Fruit fly (Drosophila melanogaster) whole organism, embryonic: ENCODE results near the gene CG4770.

Experiments
- Aef1 ChIP-seq: fragments of 200-800 bp; sonication (Bioruptor generic); IDR thresholded peaks from 3 replicates; pipeline ENCODE4 v1.3.6; 2022; ENCODE audit warnings: missing biosample characterization, missing genetic modification characterization
- CG10959 ChIP-seq: fragments of 200-800 bp; sonication (Bioruptor generic); IDR thresholded peaks from 2 replicates; pipeline ENCODE4 v1.3.6; 2022; ENCODE audit warnings: missing biosample characterization, missing genetic modification characterization
- CG12391 ChIP-seq: fragments of 200-800 bp; sonication (Bioruptor generic); optimal IDR thresholded peaks from 3 replicates; lab custom pipeline; 2018; ENCODE audit warnings: missing biosample characterization, mild to moderate bottlenecking, missing genetic modification characterization, moderate library complexity
- CG14860 ChIP-seq: fragments of 200-800 bp; sonication (Bioruptor generic); IDR thresholded peaks from 3 replicates; pipeline ENCODE4 v1.3.6; 2022; ENCODE audit warnings: missing biosample characterization, missing genetic modification characterization; ENCODE audit not compliant: partially characterized antibody
- CG15073 ChIP-seq: fragments of 200-800 bp; sonication (Bioruptor generic); optimal IDR thresholded peaks from 2 replicates; lab custom pipeline; 2016; ENCODE audit warnings: missing biosample characterization, missing genetic modification characterization
- CG17361 ChIP-seq: fragments of 200-800 bp; sonication (Bioruptor generic); IDR thresholded peaks from 3 replicates; pipeline ENCODE4 v1.3.6; 2022; ENCODE audit warnings: missing biosample characterization, missing genetic modification characterization
- CG2678 ChIP-seq: fragments of 200-800 bp; sonication (Bioruptor generic); optimal IDR thresholded peaks from 3 replicates; lab custom pipeline; 2019; ENCODE audit warnings: missing biosample characterization, mild to moderate bottlenecking, missing genetic modification characterization, moderate library complexity
- CG30020 ChIP-seq: fragments of 200-800 bp; optimal IDR thresholded peaks from 2 replicates; lab custom pipeline; 2019; ENCODE audit warnings: missing biosample characterization, mild to moderate bottlenecking, missing genetic modification characterization, moderate library complexity
- CG30403 ChIP-seq: fragments of 200-800 bp; sonication (Bioruptor generic); optimal IDR thresholded peaks from 3 replicates; lab custom pipeline; 2016; ENCODE audit warnings: missing biosample characterization, missing genetic modification characterization
- CG31365 ChIP-seq: fragments of 200-800 bp; sonication (Bioruptor generic); optimal IDR thresholded peaks from 2 replicates; lab custom pipeline; 2018; ENCODE audit warnings: missing biosample characterization, mild to moderate bottlenecking, missing genetic modification characterization
- CG31388 ChIP-seq: fragments of 200-800 bp; sonication (Bioruptor generic); optimal IDR thresholded peaks from 2 replicates; lab custom pipeline; 2016; ENCODE audit warnings: missing biosample characterization, missing genetic modification characterization
- CG31441 ChIP-seq: fragments of 200-800 bp; sonication (Bioruptor generic); IDR thresholded peaks from 2 replicates; pipeline ENCODE4 v1.3.6; 2022; ENCODE audit warnings: missing biosample characterization, missing genetic modification characterization
- CG32772 ChIP-seq: fragments of 200-800 bp; sonication (Bioruptor generic); IDR thresholded peaks from 2 replicates; pipeline ENCODE4 v1.3.6; 2022; ENCODE audit warnings: missing biosample characterization, missing genetic modification characterization
- CG4282 ChIP-seq: fragments of 200-800 bp; sonication (Bioruptor generic); optimal IDR thresholded peaks from 2 replicates; lab custom pipeline; 2016; ENCODE audit warnings: missing biosample characterization, missing genetic modification characterization
- CG4854 ChIP-seq: fragments of 200-800 bp; sonication (Bioruptor generic); optimal IDR thresholded peaks from 2 replicates; lab custom pipeline; 2016; ENCODE audit warnings: missing biosample characterization, missing genetic modification characterization, inconsistent platforms
- CG6765 ChIP-seq: fragments of 200-800 bp; sonication (Bioruptor generic); optimal IDR thresholded peaks from 3 replicates; lab custom pipeline; 2017; ENCODE audit warnings: missing biosample characterization, mild to moderate bottlenecking, missing genetic modification characterization
- CG8478 ChIP-seq: fragments of >200 bp; optimal IDR thresholded peaks from 2 replicates; lab custom pipeline; 2018
- CG8924 ChIP-seq: fragments of 200-800 bp; optimal IDR thresholded peaks from 3 replicates; lab custom pipeline; 2019; ENCODE audit warnings: missing biosample characterization, mild to moderate bottlenecking, missing genetic modification characterization, moderate library complexity
- CG9609 ChIP-seq: fragments of 200-800 bp; sonication (Bioruptor generic); optimal IDR thresholded peaks from 3 replicates; lab custom pipeline; 2016; ENCODE audit warnings: missing biosample characterization, missing genetic modification characterization
- D19A ChIP-seq: fragments of 200-800 bp; optimal IDR thresholded peaks from 3 replicates; lab custom pipeline; 2019; ENCODE audit warnings: missing biosample characterization, mild to moderate bottlenecking, missing genetic modification characterization, moderate library complexity
- Dek ChIP-seq: fragments of 200-800 bp; sonication (Bioruptor generic); optimal IDR thresholded peaks from 3 replicates; lab custom pipeline; 2019; ENCODE audit warnings: missing biosample characterization, mild to moderate bottlenecking, missing genetic modification characterization, moderate library complexity
- Doc3 ChIP-seq: fragments of 200-800 bp; sonication (Bioruptor generic); IDR thresholded peaks from 3 replicates; pipeline ENCODE4 v1.3.6; 2022; ENCODE audit warnings: missing biosample characterization, missing genetic modification characterization; ENCODE audit not compliant: partially characterized antibody
- Drgx ChIP-seq: fragments of 200-800 bp; sonication (Bioruptor generic); IDR thresholded peaks from 2 replicates; pipeline ENCODE4 v1.3.6; 2022; ENCODE audit warnings: missing biosample characterization, missing genetic modification characterization
- Eip74EF ChIP-seq, 2 experiments: fragments of 200-800 bp in 1 of 2; fragments of >200 bp in 1 of 2; sonication (Bioruptor generic) in 1 of 2; optimal IDR thresholded peaks; 2 replicates each; lab custom pipeline; 2017 to 2019; ENCODE audit warnings: missing biosample characterization in 2 of 2, missing genetic modification characterization in 2 of 2, mild to moderate bottlenecking in 1 of 2, moderate library complexity in 1 of 2
- HHEX ChIP-seq: fragments of 200-800 bp; sonication (Bioruptor generic); optimal IDR thresholded peaks from 3 replicates; lab custom pipeline; 2017; ENCODE audit warnings: missing biosample characterization, mild to moderate bottlenecking, missing genetic modification characterization, missing genetic modification reagents
- Hmx ChIP-seq: fragments of 200-800 bp; sonication (Bioruptor generic); optimal IDR thresholded peaks from 2 replicates; lab custom pipeline; 2016; ENCODE audit warnings: missing biosample characterization, missing genetic modification characterization
- Hsf ChIP-seq: fragments of 200-800 bp; sonication (Bioruptor generic); optimal IDR thresholded peaks from 3 replicates; lab custom pipeline; 2016; ENCODE audit warnings: missing biosample characterization, missing genetic modification characterization
- Oaz ChIP-seq: fragments of 200-800 bp; sonication (Bioruptor generic); IDR thresholded peaks from 2 replicates; pipeline ENCODE4 v1.3.6; 2022; ENCODE audit warnings: missing biosample characterization, missing genetic modification characterization
- Ptx1 ChIP-seq: fragments of 200-800 bp; sonication (Bioruptor generic); IDR thresholded peaks from 2 replicates; pipeline ENCODE4 v1.3.6; 2022; ENCODE audit warnings: missing biosample characterization, missing genetic modification characterization
- Rx ChIP-seq: fragments of 200-800 bp; sonication (Bioruptor generic); IDR thresholded peaks from 2 replicates; pipeline ENCODE4 v1.3.6; 2022; ENCODE audit warnings: missing biosample characterization, missing genetic modification characterization
- Tbp ChIP-seq: fragments of >200 bp; optimal IDR thresholded peaks from 2 replicates; lab custom pipeline; 2018; ENCODE audit warnings: missing biosample characterization, missing genetic modification characterization
- Xbp1 ChIP-seq: fragments of 200-800 bp; sonication (Bioruptor generic); optimal IDR thresholded peaks from 3 replicates; lab custom pipeline; 2016; ENCODE audit warnings: missing biosample characterization, mild to moderate bottlenecking, missing genetic modification characterization
- aop ChIP-seq: fragments of 200-800 bp; sonication (Bioruptor generic); IDR thresholded peaks from 2 replicates; pipeline ENCODE4 v1.3.6; 2022; ENCODE audit warnings: missing biosample characterization, missing genetic modification characterization
- bcd ChIP-seq: fragments of 200-800 bp; sonication (Bioruptor generic); optimal IDR thresholded peaks from 2 replicates; lab custom pipeline; 2017; ENCODE audit warnings: missing biosample characterization, mild to moderate bottlenecking, missing genetic modification characterization
- bigmax ChIP-seq: fragments of 200-800 bp; sonication (Bioruptor generic); optimal IDR thresholded peaks from 2 replicates; lab custom pipeline; 2018; ENCODE audit warnings: missing biosample characterization, mild to moderate bottlenecking, missing genetic modification characterization
- caup ChIP-seq: fragments of 200-800 bp; sonication (Bioruptor generic); optimal IDR thresholded peaks from 3 replicates; lab custom pipeline; 2017; ENCODE audit warnings: missing biosample characterization, mild to moderate bottlenecking, missing genetic modification characterization, moderate library complexity; ENCODE audit not compliant: severe bottlenecking
- chif ChIP-seq, 2 experiments: fragments of 200-800 bp; sonication (Bioruptor generic); optimal IDR thresholded peaks; 3 replicates each; lab custom pipeline; 2016; ENCODE audit warnings: missing biosample characterization in 2 of 2, missing genetic modification characterization in 2 of 2
- emc ChIP-seq: fragments of 200-800 bp; sonication (Bioruptor generic); optimal IDR thresholded peaks from 2 replicates; lab custom pipeline; 2016; ENCODE audit warnings: missing biosample characterization, missing genetic modification characterization
- ftz-f1 ChIP-seq: fragments of 200-800 bp; sonication (Bioruptor generic); optimal IDR thresholded peaks from 2 replicates; lab custom pipeline; 2016; ENCODE audit warnings: missing biosample characterization, missing genetic modification characterization
- gfzf ChIP-seq: fragments of 200-800 bp; sonication (Bioruptor generic); optimal IDR thresholded peaks from 2 replicates; lab custom pipeline; 2016; ENCODE audit warnings: missing biosample characterization, mild to moderate bottlenecking, missing genetic modification characterization, moderate library complexity
- gro ChIP-seq: fragments of 200-800 bp; sonication (Bioruptor generic); optimal IDR thresholded peaks from 2 replicates; lab custom pipeline; 2016; ENCODE audit warnings: missing biosample characterization, missing genetic modification characterization
- lab ChIP-seq: fragments of 200-800 bp; sonication (Bioruptor generic); optimal IDR thresholded peaks from 3 replicates; lab custom pipeline; 2017; ENCODE audit warnings: missing biosample characterization, missing genetic modification characterization, mild to moderate bottlenecking, moderate library complexity, missing genetic modification reagents
- lbe ChIP-seq: fragments of 200-800 bp; sonication (Bioruptor generic); optimal IDR thresholded peaks from 2 replicates; lab custom pipeline; 2016; ENCODE audit warnings: missing biosample characterization, mild to moderate bottlenecking, missing genetic modification characterization
- luna ChIP-seq: fragments of 200-800 bp; sonication (Bioruptor generic); optimal IDR thresholded peaks from 2 replicates; lab custom pipeline; 2016; ENCODE audit warnings: missing biosample characterization, missing genetic modification characterization
- pb ChIP-seq: fragments of 200-800 bp; sonication (Bioruptor generic); optimal IDR thresholded peaks from 3 replicates; lab custom pipeline; 2016; ENCODE audit warnings: missing biosample characterization, missing genetic modification characterization
- psq ChIP-seq: fragments of 200-800 bp; sonication (Bioruptor generic); optimal IDR thresholded peaks from 2 replicates; lab custom pipeline; 2017; ENCODE audit warnings: missing biosample characterization, missing genetic modification characterization
- run ChIP-seq: fragments of 200-800 bp; sonication (Bioruptor generic); optimal IDR thresholded peaks from 3 replicates; lab custom pipeline; 2018; ENCODE audit warnings: missing biosample characterization, mild to moderate bottlenecking, missing genetic modification characterization
- toy ChIP-seq: fragments of 200-800 bp; sonication (Bioruptor generic); IDR thresholded peaks from 2 replicates; pipeline ENCODE4 v1.3.6; 2022; ENCODE audit warnings: missing biosample characterization, missing genetic modification characterization
- vnd ChIP-seq: fragments of 200-800 bp; sonication (Bioruptor generic); IDR thresholded peaks from 3 replicates; pipeline ENCODE4 v1.3.6; 2022; ENCODE audit warnings: missing biosample characterization, missing genetic modification characterization; ENCODE audit not compliant: partially characterized antibody
- zf30C ChIP-seq: fragments of 200-800 bp; sonication (Bioruptor generic); optimal IDR thresholded peaks from 3 replicates; lab custom pipeline; 2018; ENCODE audit warnings: missing biosample characterization, mild to moderate bottlenecking, missing genetic modification characterization
- zfh1 ChIP-seq: fragments of 200-800 bp; sonication (Bioruptor generic); IDR thresholded peaks from 3 replicates; pipeline ENCODE4 v1.3.6; 2022; ENCODE audit warnings: missing biosample characterization, missing genetic modification characterization

Gene CG4770

DNA sequence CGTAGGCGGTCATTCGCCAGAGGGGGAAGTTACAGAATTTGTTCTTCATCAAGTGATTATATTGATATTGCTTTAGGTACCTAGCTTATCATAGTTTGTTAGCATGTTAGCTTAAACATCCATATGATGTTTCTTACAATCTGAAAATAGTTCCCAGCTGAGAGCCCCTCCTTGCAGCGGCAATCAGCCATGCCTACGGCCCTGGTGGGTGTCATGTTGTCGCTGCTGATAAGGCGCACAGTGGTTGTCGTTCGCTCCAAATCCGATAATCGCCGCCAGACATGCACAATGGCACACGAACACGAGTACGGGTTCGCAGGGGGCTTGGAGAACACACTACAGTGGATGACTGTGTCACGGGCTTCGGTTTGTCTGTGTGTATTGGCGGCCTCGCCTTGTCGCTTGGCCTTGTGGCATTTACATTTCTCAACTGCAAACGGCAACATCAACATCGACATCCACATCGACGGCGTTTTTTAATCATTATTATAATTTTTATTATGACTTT, 12.3 kb upstream of the CG4770 start (continued):
- TF ChIP-seq lab (GFP tag; lab: Kevin White, UChicago) (peak; percentile 92), gfzf (GFP tag; lab: Kevin White, UChicago) (no peak), caup (GFP tag; lab: Kevin White, UChicago) (peak; percentile 79), CG31441 (GFP tag; lab: Robert Waterston, UW) (peak; percentile 82), lbe (GFP tag; lab: Kevin White, UChicago) (peak; percentile 76), CG15073 (GFP tag; lab: Kevin White, UChicago) (no peak), Aef1 (GFP tag; lab: Robert Waterston, UW) (peak; percentile 83), emc (peak; percentile 4), chif (GFP tag; optimal IDR thresholded peaks at IDR 0.05; lab: Kevin White, UChicago) (peak; percentile 73 to 80), CG2678 (tag; lab: Kevin White, UChicago) (peak; percentile 83), CG30020 (tag; lab: Kevin White, UChicago) (no peak), Xbp1 (GFP tag; lab: Kevin White, UChicago) (peak; percentile 87), D19A (peak; percentile 38), CG31388 (GFP tag; lab: Kevin White, UChicago) (no peak), Tbp (no peak), zfh1 (GFP tag; lab: Robert Waterston, UW) (peak; percentile 81), luna (GFP tag; lab: Kevin White, UChicago) (no peak), Hmx (no peak), CG14860 (no peak), CG4282 (peak; percentile 69), bigmax (GFP tag; lab: Kevin White, UChicago) (no peak), Oaz (GFP tag; lab: Robert Waterston, UW) (peak; percentile 59; the same call in 1 of the 2 replicates), CG30403 (GFP tag; lab: Kevin White, UChicago) (peak; percentile 77), CG8924 (peak; percentile 70), CG17361 (peak; percentile 70), HHEX (GFP tag; lab: Kevin White, UChicago) (peak; percentile 80), CG12391 (tag; lab: Kevin White, UChicago) (peak; percentile 81), bcd (GFP tag; lab: Kevin White, UChicago) (peak; percentile 81), CG8478 (lab: Kevin White, UChicago) (no peak), CG32772 (GFP tag; lab: Robert Waterston, UW) (peak; percentile 81), run (tag; lab: Kevin White, UChicago) (no peak), ftz-f1 (GFP tag; lab: Kevin White, UChicago) (peak; percentile 87), Doc3 (GFP tag; lab: Robert Waterston, UW) (no peak), CG9609 (GFP tag; lab: Kevin White, UChicago) (peak; percentile 79), Rx (GFP tag; lab: Robert Waterston, UW) (peak; percentile 80), zf30C (GFP tag; lab: Kevin White, UChicago) (no peak), vnd (no peak), aop (GFP tag; lab: Robert Waterston, UW) (no peak), CG31365 (tag; lab: Kevin White, UChicago) (peak; percentile 18), pb (GFP tag; lab: Kevin White, UChicago) (peak; percentile 63), CG6765 (GFP tag; lab: Kevin White, UChicago) (peak; percentile 72), Ptx1 (peak; percentile 90), CG4854 (GFP tag; lab: Kevin White, UChicago) (peak; percentile 19), psq (no peak), Hsf (GFP tag; lab: Kevin White, UChicago) (peak; percentile 81), gro (peak; percentile 87), Drgx (GFP tag; lab: Robert Waterston, UW) (peak; percentile 84), CG10959 (peak; percentile 29; the same call in 1 of the 2 replicates), Eip74EF (GFP tag; optimal IDR thresholded peaks at IDR 0.05; lab: Kevin White, UChicago) (peak in 1 of 2 experiments; percentile 6), toy (peak; percentile 75), Dek (peak; percentile 59)
